Fruit fly (Drosophila melanogaster) whole organism, embryonic: ENCODE measurements around the gene CG42685.
A peak's percentile ranks its signal among the peaks of the same experiment; 100 is the strongest.

ENCODE experiments used
- CG1024 ChIP-seq: fragments of 200-800 bp; sonication (Bioruptor generic); IDR thresholded peaks from 2 replicates; pipeline ENCODE4 v1.3.6; 2022; ENCODE audit warnings: missing biosample characterization, missing genetic modification characterization
- CG10431 ChIP-seq: fragments of 200-800 bp; sonication (Bioruptor generic); optimal IDR thresholded peaks from 3 replicates; lab custom pipeline; 2018; ENCODE audit warnings: missing biosample characterization, mild to moderate bottlenecking, missing genetic modification characterization
- CG10565 ChIP-seq: fragments of 200-800 bp; sonication (Bioruptor generic); optimal IDR thresholded peaks from 3 replicates; lab custom pipeline; 2016; ENCODE audit warnings: missing biosample characterization, mild to moderate bottlenecking, missing genetic modification characterization
- CG11093 ChIP-seq: fragments of 200-800 bp; sonication (Bioruptor generic); IDR thresholded peaks from 3 replicates; pipeline ENCODE4 v1.3.6; 2022; ENCODE audit warnings: missing biosample characterization, missing genetic modification characterization
- CG12299 ChIP-seq: fragments of 200-800 bp; sonication (Bioruptor generic); optimal IDR thresholded peaks from 2 replicates; lab custom pipeline; 2018; ENCODE audit warnings: missing biosample characterization, mild to moderate bottlenecking, missing genetic modification characterization
- CG12391 ChIP-seq: fragments of 200-800 bp; sonication (Bioruptor generic); optimal IDR thresholded peaks from 3 replicates; lab custom pipeline; 2018; ENCODE audit warnings: missing biosample characterization, mild to moderate bottlenecking, missing genetic modification characterization, moderate library complexity
- CG12659 ChIP-seq: fragments of 200-800 bp; sonication (Bioruptor generic); optimal IDR thresholded peaks from 3 replicates; lab custom pipeline; 2017; ENCODE audit warnings: mild to moderate bottlenecking, missing biosample characterization, missing genetic modification reagents, missing genetic modification characterization
- CG17186 ChIP-seq: fragments of 200-800 bp; sonication (Bioruptor generic); optimal IDR thresholded peaks from 3 replicates; lab custom pipeline; 2017; ENCODE audit warnings: missing biosample characterization, missing genetic modification reagents, missing genetic modification characterization
- CG17612 ChIP-seq: fragments of 200-800 bp; sonication (Bioruptor generic); IDR thresholded peaks from 2 replicates; pipeline ENCODE4 v1.3.6; 2022; ENCODE audit warnings: missing biosample characterization, missing genetic modification characterization
- CG18262 ChIP-seq: fragments of 200-800 bp; optimal IDR thresholded peaks from 3 replicates; lab custom pipeline; 2019; ENCODE audit warnings: missing biosample characterization, mild to moderate bottlenecking, missing genetic modification characterization, moderate library complexity
- CG18764 ChIP-seq: fragments of 200-800 bp; sonication (Bioruptor generic); optimal IDR thresholded peaks from 3 replicates; lab custom pipeline; 2016; ENCODE audit warnings: missing biosample characterization, missing genetic modification characterization
- CG2678 ChIP-seq: fragments of 200-800 bp; sonication (Bioruptor generic); optimal IDR thresholded peaks from 3 replicates; lab custom pipeline; 2019; ENCODE audit warnings: missing biosample characterization, mild to moderate bottlenecking, missing genetic modification characterization, moderate library complexity
- CG2712 ChIP-seq: fragments of 200-800 bp; optimal IDR thresholded peaks from 3 replicates; lab custom pipeline; 2019; ENCODE audit warnings: missing biosample characterization, mild to moderate bottlenecking, missing genetic modification characterization, moderate library complexity
- CG30020 ChIP-seq: fragments of 200-800 bp; optimal IDR thresholded peaks from 2 replicates; lab custom pipeline; 2019; ENCODE audit warnings: missing biosample characterization, mild to moderate bottlenecking, missing genetic modification characterization, moderate library complexity
- CG32532 ChIP-seq: fragments of 200-800 bp; sonication (Bioruptor generic); IDR thresholded peaks from 2 replicates; pipeline ENCODE4 v1.3.6; 2022; ENCODE audit warnings: missing biosample characterization, missing genetic modification characterization
- CG3838 ChIP-seq: fragments of 200-800 bp; sonication (Bioruptor generic); optimal IDR thresholded peaks from 3 replicates; lab custom pipeline; 2016; ENCODE audit warnings: missing biosample characterization, missing genetic modification characterization
- CG4707 ChIP-seq: fragments of 200-800 bp; sonication (Bioruptor generic); optimal IDR thresholded peaks from 2 replicates; lab custom pipeline; 2018; ENCODE audit warnings: missing biosample characterization, mild to moderate bottlenecking, missing genetic modification characterization, moderate library complexity
- CG6254 ChIP-seq: fragments of 200-800 bp; sonication (Bioruptor generic); optimal IDR thresholded peaks from 3 replicates; lab custom pipeline; 2017; ENCODE audit warnings: mild to moderate bottlenecking, missing biosample characterization, missing genetic modification reagents, missing genetic modification characterization
- CoRest ChIP-seq: fragments of 200-800 bp; sonication (Bioruptor generic); optimal IDR thresholded peaks from 3 replicates; lab custom pipeline; 2018; ENCODE audit warnings: missing biosample characterization, mild to moderate bottlenecking, missing genetic modification characterization, moderate library complexity
- D19A ChIP-seq: fragments of 200-800 bp; optimal IDR thresholded peaks from 3 replicates; lab custom pipeline; 2019; ENCODE audit warnings: missing biosample characterization, mild to moderate bottlenecking, missing genetic modification characterization, moderate library complexity
- Dek ChIP-seq: fragments of 200-800 bp; sonication (Bioruptor generic); optimal IDR thresholded peaks from 3 replicates; lab custom pipeline; 2019; ENCODE audit warnings: missing biosample characterization, mild to moderate bottlenecking, missing genetic modification characterization, moderate library complexity
- Drgx ChIP-seq: fragments of 200-800 bp; sonication (Bioruptor generic); IDR thresholded peaks from 2 replicates; pipeline ENCODE4 v1.3.6; 2022; ENCODE audit warnings: missing biosample characterization, missing genetic modification characterization
- Eip74EF ChIP-seq, 2 experiments: fragments of 200-800 bp in 1 of 2; fragments of >200 bp in 1 of 2; sonication (Bioruptor generic) in 1 of 2; optimal IDR thresholded peaks; 2 replicates each; lab custom pipeline; 2017 to 2019; ENCODE audit warnings: missing biosample characterization in 2 of 2, missing genetic modification characterization in 2 of 2, mild to moderate bottlenecking in 1 of 2, moderate library complexity in 1 of 2
- Fer1 ChIP-seq: fragments of 200-800 bp; sonication (Bioruptor generic); optimal IDR thresholded peaks from 2 replicates; lab custom pipeline; 2017; ENCODE audit warnings: missing biosample characterization, mild to moderate bottlenecking, missing genetic modification characterization
- Hr51 ChIP-seq, 2 experiments: fragments of 200-800 bp; sonication (Bioruptor generic); optimal IDR thresholded peaks; 2 replicates in 1 of 2; 3 replicates in 1 of 2; lab custom pipeline; 2016 to 2018; ENCODE audit warnings: missing biosample characterization in 2 of 2, missing genetic modification characterization in 2 of 2, mild to moderate bottlenecking in 1 of 2, moderate library complexity in 1 of 2
- MESR4 ChIP-seq: fragments of 200-800 bp; sonication (Bioruptor generic); optimal IDR thresholded peaks from 2 replicates; lab custom pipeline; 2018; ENCODE audit warnings: missing biosample characterization, mild to moderate bottlenecking, missing genetic modification characterization, moderate library complexity
- Med ChIP-seq: fragments of 200-800 bp; sonication (Bioruptor generic); peaks from one replicate; lab custom pipeline; 2016; ENCODE audit warnings: missing biosample characterization, missing genetic modification characterization, mild to moderate bottlenecking, inconsistent platforms, moderate library complexity
- PHDP ChIP-seq: fragments of 200-800 bp; sonication (Bioruptor generic); optimal IDR thresholded peaks from 3 replicates; lab custom pipeline; 2018; ENCODE audit warnings: missing biosample characterization, mild to moderate bottlenecking, missing genetic modification characterization, moderate library complexity
- Sox100B ChIP-seq: fragments of 200-800 bp; sonication (Bioruptor generic); optimal IDR thresholded peaks from 3 replicates; lab custom pipeline; 2018; ENCODE audit warnings: missing biosample characterization, mild to moderate bottlenecking, missing genetic modification characterization
- Sox102F ChIP-seq: fragments of 200-800 bp; sonication (Bioruptor generic); optimal IDR thresholded peaks from 2 replicates; lab custom pipeline; 2018; ENCODE audit warnings: missing biosample characterization, mild to moderate bottlenecking, missing genetic modification characterization, moderate library complexity
- bab2 ChIP-seq: fragments of 200-800 bp; sonication (Bioruptor generic); optimal IDR thresholded peaks from 2 replicates; lab custom pipeline; 2016; ENCODE audit warnings: missing biosample characterization, missing genetic modification characterization
- bsh ChIP-seq, 2 experiments: fragments of 200-800 bp; sonication (Bioruptor generic); optimal IDR thresholded peaks; 2 replicates each; lab custom pipeline; 2017 to 2018; ENCODE audit warnings: mild to moderate bottlenecking in 2 of 2, missing biosample characterization in 2 of 2, missing genetic modification characterization in 2 of 2, moderate library complexity in 1 of 2
- fd96Cb ChIP-seq: fragments of 200-800 bp; sonication (Bioruptor generic); optimal IDR thresholded peaks from 2 replicates; lab custom pipeline; 2018; ENCODE audit warnings: missing biosample characterization, mild to moderate bottlenecking, missing genetic modification characterization, moderate library complexity
- gem ChIP-seq: fragments of 200-800 bp; sonication (Bioruptor generic); optimal IDR thresholded peaks from 2 replicates; lab custom pipeline; 2019; ENCODE audit warnings: missing biosample characterization, mild to moderate bottlenecking, missing genetic modification characterization, moderate library complexity
- grau ChIP-seq: fragments of 200-800 bp; optimal IDR thresholded peaks from 3 replicates; lab custom pipeline; 2019; ENCODE audit warnings: missing biosample characterization, mild to moderate bottlenecking, missing genetic modification characterization, moderate library complexity
- her ChIP-seq: fragments of 200-800 bp; sonication (Bioruptor generic); optimal IDR thresholded peaks from 2 replicates; lab custom pipeline; 2016; ENCODE audit warnings: missing biosample characterization, missing genetic modification characterization
- lab ChIP-seq: fragments of 200-800 bp; sonication (Bioruptor generic); optimal IDR thresholded peaks from 3 replicates; lab custom pipeline; 2017; ENCODE audit warnings: missing biosample characterization, missing genetic modification characterization, mild to moderate bottlenecking, moderate library complexity, missing genetic modification reagents
- oc ChIP-seq: fragments of 200-800 bp; sonication (Bioruptor generic); optimal IDR thresholded peaks from 2 replicates; lab custom pipeline; 2018; ENCODE audit warnings: missing biosample characterization, mild to moderate bottlenecking, missing genetic modification characterization, moderate library complexity
- pho ChIP-seq: fragments of 200-800 bp; sonication (Bioruptor generic); optimal IDR thresholded peaks from 2 replicates; lab custom pipeline; 2016; ENCODE audit warnings: missing biosample characterization, missing genetic modification characterization
- phol ChIP-seq: fragments of 200-800 bp; sonication (Bioruptor generic); optimal IDR thresholded peaks from 3 replicates; lab custom pipeline; 2018; ENCODE audit warnings: missing biosample characterization, mild to moderate bottlenecking, missing genetic modification characterization, moderate library complexity
- row ChIP-seq: fragments of 200-800 bp; sonication (Bioruptor generic); IDR thresholded peaks from 3 replicates; pipeline ENCODE4 v1.3.6; 2022; ENCODE audit warnings: missing biosample characterization, missing genetic modification characterization
- slou ChIP-seq: fragments of 200-800 bp; sonication (Bioruptor generic); optimal IDR thresholded peaks from 3 replicates; lab custom pipeline; 2016; ENCODE audit warnings: missing biosample characterization, missing genetic modification characterization
- stc ChIP-seq: fragments of 200-800 bp; sonication (Bioruptor generic); IDR thresholded peaks from 2 replicates; pipeline ENCODE4 v1.3.6; 2022; ENCODE audit warnings: missing biosample characterization, missing genetic modification characterization
- sug ChIP-seq: fragments of 200-800 bp; optimal IDR thresholded peaks from 2 replicates; lab custom pipeline; 2019; ENCODE audit warnings: missing biosample characterization, mild to moderate bottlenecking, missing genetic modification characterization, moderate library complexity
- tio ChIP-seq: fragments of 200-800 bp; sonication (Bioruptor generic); optimal IDR thresholded peaks from 2 replicates; lab custom pipeline; 2017; ENCODE audit warnings: missing biosample characterization, missing genetic modification characterization, inconsistent platforms
- unpg ChIP-seq: fragments of 200-800 bp; sonication (Bioruptor generic); optimal IDR thresholded peaks from 3 replicates; lab custom pipeline; 2018; ENCODE audit warnings: missing biosample characterization, mild to moderate bottlenecking, missing genetic modification characterization, moderate library complexity
- vvl ChIP-seq: fragments of 200-800 bp; sonication (Bioruptor generic); IDR thresholded peaks from 2 replicates; pipeline ENCODE4 v1.3.6; 2022; ENCODE audit warnings: missing biosample characterization, missing genetic modification characterization
- zfh1 ChIP-seq: fragments of 200-800 bp; sonication (Bioruptor generic); IDR thresholded peaks from 3 replicates; pipeline ENCODE4 v1.3.6; 2022; ENCODE audit warnings: missing biosample characterization, missing genetic modification characterization

CG42685 gene

dm6 chr2L:14698980-14699379 is 31.0 kb downstream of the CG42685 start:
- TF ChIP-seq Sox102F (GFP tag; lab: Kevin White, UChicago) = no peak
- TF ChIP-seq vvl (GFP tag; lab: Robert Waterston, UW) = peak; percentile 10; the same call in 1 of the 2 replicates
- peak; percentile 91 for TF ChIP-seq CG10431
- no peak for TF ChIP-seq pho (GFP tag; lab: Kevin White, UChicago)

dm6 chr2L:14697938-14698337 is 32.0 kb downstream of the CG42685 start:
- TF ChIP-seq grau (tag; lab: Kevin White, UChicago) = peak; percentile 47
- TF ChIP-seq stc (GFP tag; lab: Robert Waterston, UW) = peak; percentile 40; the same call in 1 of the 2 replicates
- peak; percentile 7 for TF ChIP-seq Fer1 (GFP tag; lab: Kevin White, UChicago)
- no peak for TF ChIP-seq CG17612 (GFP tag; lab: Robert Waterston, UW)
- peak; percentile 52 for TF ChIP-seq gem (tag; lab: Kevin White, UChicago)
- TF ChIP-seq CG17186 (GFP tag; lab: Kevin White, UChicago) = no peak
- TF ChIP-seq Med = peak; percentile 48
- no peak for TF ChIP-seq Dek (tag; lab: Kevin White, UChicago)
- TF ChIP-seq phol (tag; lab: Kevin White, UChicago) = peak; percentile 16
- TF ChIP-seq lab (GFP tag; lab: Kevin White, UChicago) = peak; percentile 15
- no peak for TF ChIP-seq CG10565 (GFP tag; lab: Kevin White, UChicago)
- no peak for TF ChIP-seq CG12299
- TF ChIP-seq CG2678 (tag; lab: Kevin White, UChicago) = peak; percentile 38
- TF ChIP-seq CG6254 = no peak
- peak; percentile 24 for TF ChIP-seq unpg (GFP tag; lab: Kevin White, UChicago)
- peak in 1 of 2 experiments; percentile 15 for TF ChIP-seq bsh (GFP tag; optimal IDR thresholded peaks at IDR 0.05; lab: Kevin White, UChicago)
- TF ChIP-seq Drgx (GFP tag; lab: Robert Waterston, UW) = 0 out of 2 replicates have a peak, but pooled peaks have one; percentile 8
- peak in 1 of 2 experiments; percentile 30 for TF ChIP-seq Hr51 (GFP tag; optimal IDR thresholded peaks at IDR 0.05; lab: Kevin White, UChicago)
- TF ChIP-seq her (GFP tag; lab: Kevin White, UChicago) = no peak
- no peak for TF ChIP-seq zfh1 (GFP tag; lab: Robert Waterston, UW)
- TF ChIP-seq sug (tag; lab: Kevin White, UChicago) = no peak
- peak; percentile 3 for TF ChIP-seq D19A (tag; lab: Kevin White, UChicago)
- peak; percentile 54; the same call in 1 of the 3 replicates for TF ChIP-seq row (GFP tag; lab: Robert Waterston, UW)
- no peak for TF ChIP-seq CG11093 (GFP tag; lab: Robert Waterston, UW)
- peak; percentile 6 for TF ChIP-seq CG18262 (tag; lab: Kevin White, UChicago)
- no peak for TF ChIP-seq fd96Cb
- TF ChIP-seq CG32532 (GFP tag; lab: Robert Waterston, UW) = no peak
- TF ChIP-seq CG18764 (GFP tag; lab: Kevin White, UChicago) = no peak
- TF ChIP-seq slou = no peak
- no peak for TF ChIP-seq CG3838 (GFP tag; lab: Kevin White, UChicago)
- TF ChIP-seq CG12391 (tag; lab: Kevin White, UChicago) = peak; percentile 6
- TF ChIP-seq CG12659 (GFP tag; lab: Kevin White, UChicago) = peak; percentile 1
- TF ChIP-seq CoRest (tag; lab: Kevin White, UChicago) = no peak
- no peak for TF ChIP-seq tio (GFP tag; lab: Kevin White, UChicago)
- TF ChIP-seq CG4707 (GFP tag; lab: Kevin White, UChicago) = peak; percentile 25
- TF ChIP-seq bab2 (GFP tag; lab: Kevin White, UChicago) = no peak
- no peak for TF ChIP-seq CG1024 (GFP tag; lab: Robert Waterston, UW)
- no peak for TF ChIP-seq CG30020 (tag; lab: Kevin White, UChicago)
- TF ChIP-seq MESR4 (GFP tag; lab: Kevin White, UChicago) = no peak
- TF ChIP-seq Sox100B = peak; percentile 10
- TF ChIP-seq PHDP (tag; lab: Kevin White, UChicago) = peak; percentile 36
- peak; percentile 24 for TF ChIP-seq CG2712
- TF ChIP-seq Eip74EF (GFP tag; optimal IDR thresholded peaks at IDR 0.05; lab: Kevin White, UChicago) = peak in 1 of 2 experiments; percentile 40
- no peak for TF ChIP-seq oc (tag; lab: Kevin White, UChicago)
